Worm (Caenorhabditis elegans) whole organism, L3 larva: ENCODE data around the gene mam-4.

ENCODE experiments used
- egl-5 ChIP-seq: fragments of 150-350 bp; optimal IDR thresholded peaks from 2 replicates; lab custom pipeline; 2017; ENCODE audit warnings: missing biosample characterization, missing genetic modification reagents, missing genetic modification characterization, inconsistent platforms
- jun-1 ChIP-seq: fragments of 150-350 bp; optimal IDR thresholded peaks from 2 replicates; lab custom pipeline; 2014; ENCODE audit warnings: missing biosample characterization, missing genetic modification reagents, missing genetic modification characterization
- nhr-237 ChIP-seq: fragments of 150-350 bp; optimal IDR thresholded peaks from 2 replicates; lab custom pipeline; 2014; ENCODE audit warnings: missing biosample characterization, missing genetic modification characterization
- ztf-11 ChIP-seq: fragments of 150-350 bp; optimal IDR thresholded peaks from 2 replicates; lab custom pipeline; 2014; ENCODE audit warnings: missing biosample characterization, missing genetic modification characterization

DNA sequence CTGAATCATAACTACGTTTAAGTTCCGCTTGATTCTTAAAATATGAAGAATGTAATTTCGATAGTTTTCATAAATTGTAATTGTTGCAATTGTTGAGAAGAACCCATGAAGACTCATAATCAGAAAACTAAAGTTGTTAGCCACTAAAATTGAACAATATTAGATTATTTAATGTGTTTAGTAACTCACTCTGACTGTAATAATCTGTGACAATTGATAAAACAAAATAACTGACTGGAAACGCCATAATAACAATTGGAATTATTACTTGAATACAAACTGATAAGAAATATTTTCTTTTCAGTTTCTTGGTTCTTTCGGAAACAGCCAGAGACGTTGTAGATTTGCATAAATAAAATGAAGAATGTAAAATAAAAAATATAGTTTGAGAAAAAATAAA lies 51.5 kb downstream of the mam-4 start:
- TF ChIP-seq egl-5 (tag; lab: Kevin White, UChicago) (no peak), jun-1 (tag; lab: Kevin White, UChicago) (no peak), ztf-11 (tag; lab: Kevin White, UChicago) (no peak), nhr-237 (no peak)
